Worm (Caenorhabditis elegans) whole organism, mixed stage, embryonic: ENCODE data around the gene mans-4.

ENCODE experiments used
- blmp-1 ChIP-seq: fragments of 150-350 bp; optimal IDR thresholded peaks from 2 replicates; lab custom pipeline; 2014; ENCODE audit warnings: missing biosample characterization, missing genetic modification characterization
- elt-3 ChIP-seq: fragments of 150-350 bp; optimal IDR thresholded peaks from 2 replicates; lab custom pipeline; 2014; ENCODE audit warnings: missing biosample characterization, missing genetic modification characterization
- lin-13 ChIP-seq: fragments of 150-350 bp; optimal IDR thresholded peaks from 2 replicates; lab custom pipeline; 2014; ENCODE audit warnings: missing biosample characterization, missing genetic modification characterization
- nhr-12 ChIP-seq: fragments of 150-350 bp; optimal IDR thresholded peaks from 2 replicates; lab custom pipeline; 2014; ENCODE audit warnings: missing biosample characterization, missing genetic modification characterization
- nhr-237 ChIP-seq: fragments of 150-350 bp; optimal IDR thresholded peaks from 2 replicates; lab custom pipeline; 2014; ENCODE audit warnings: missing biosample characterization, missing genetic modification characterization

- no peak for TF ChIP-seq lin-13 (tag; lab: Kevin White, UChicago)
- no peak for TF ChIP-seq elt-3 (tag; lab: Kevin White, UChicago)
- TF ChIP-seq nhr-237 (tag; lab: Kevin White, UChicago), result no peak
- TF ChIP-seq blmp-1 (tag; lab: Kevin White, UChicago), result no peak
- no peak for TF ChIP-seq nhr-12 (tag; lab: Kevin White, UChicago)
Observed at ce11 chrIV:9100835-9101234, 22.5 kb upstream of the mans-4 start.
